Worm (Caenorhabditis elegans): ENCODE results near the gene egas-4.

DNA sequence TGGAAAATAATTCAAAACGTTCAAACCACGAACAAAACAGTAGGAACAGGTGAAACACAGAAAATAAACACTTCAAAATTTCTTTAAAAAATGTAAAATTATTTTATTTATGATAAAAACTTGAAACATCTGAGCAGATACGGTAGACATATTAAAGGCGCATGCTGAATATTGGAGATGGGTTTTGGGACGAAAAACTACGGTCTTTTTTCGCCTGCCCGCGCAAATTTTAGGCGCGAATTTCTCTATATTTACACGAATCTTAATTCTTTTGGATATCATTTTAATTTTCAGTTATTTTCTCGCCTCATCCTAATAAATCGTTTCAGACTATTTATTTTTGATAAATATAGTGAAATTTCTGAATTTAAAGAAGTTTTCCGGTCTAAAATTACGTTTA lies 20.0 kb downstream of the egas-4 start:
- no peak for TF ChIP-seq daf-12 (tag; optimal IDR thresholded peaks at IDR 0.05)
- no peak for TF ChIP-seq nfya-1 (tag; optimal IDR thresholded peaks at IDR 0.05; ENCODE audit: insufficient read depth)
- TF ChIP-seq zag-1 (tag; optimal IDR thresholded peaks at IDR 0.05) = no peak
- no peak for TF ChIP-seq pqm-1 (tag; optimal IDR thresholded peaks at IDR 0.05)
- no peak for TF ChIP-seq ztf-11 (tag; optimal IDR thresholded peaks at IDR 0.05)
- no peak for TF ChIP-seq tbx-2 (tag; optimal IDR thresholded peaks at IDR 0.05)
- TF ChIP-seq nhr-77 (tag; optimal IDR thresholded peaks at IDR 0.05) = no peak
- no peak for TF ChIP-seq nhr-25 (tag; optimal IDR thresholded peaks at IDR 0.05)
